Worm (Caenorhabditis elegans): ENCODE measurements around the gene aco-2.
A peak's percentile ranks its signal among the peaks of the same experiment; 100 is the strongest.

Gene aco-2

DNA sequence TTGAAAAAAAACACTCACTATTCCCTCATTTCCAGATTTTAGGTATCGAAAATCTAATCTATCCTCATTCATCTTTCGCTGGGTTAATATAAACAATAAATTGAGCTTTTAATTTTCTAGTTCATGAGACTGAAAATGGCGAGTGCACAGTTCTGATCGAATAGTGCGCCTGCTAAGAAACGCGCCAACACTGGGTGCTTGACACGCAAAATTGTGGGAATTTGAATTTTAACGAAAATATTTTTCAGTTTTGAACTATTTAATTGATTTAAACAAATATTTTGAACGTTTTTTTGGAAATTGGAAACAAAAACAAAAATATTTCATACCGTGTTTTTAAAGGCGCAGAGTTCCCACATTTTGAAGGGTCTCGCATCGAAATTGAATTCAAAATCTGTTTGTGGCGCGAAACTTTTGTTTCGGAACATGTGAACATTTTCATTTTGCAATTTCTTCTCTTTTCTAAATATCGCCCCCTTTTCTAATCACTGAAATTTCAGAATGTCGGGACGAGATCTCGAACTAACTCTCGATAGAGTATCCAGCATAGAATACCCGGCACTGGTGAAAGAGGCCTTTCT lies 44.9 kb upstream of the aco-2 start, which contains the start of the genes C29E4.13 and npp-15 (continued):
- peak; percentile 55 for TF ChIP-seq lin-54 (GFP tag; optimal IDR thresholded peaks at IDR 0.05)
- TF ChIP-seq B0035.1 (tag; optimal IDR thresholded peaks at IDR 0.05): no peak
- no peak for TF ChIP-seq ztf-28 (GFP tag; IDR thresholded peaks at IDR 0.05)
- TF ChIP-seq snpc-1.1 (tag; optimal IDR thresholded peaks at IDR 0.05; ENCODE audit: insufficient read depth): no peak
- no peak for TF ChIP-seq B0019.2 (GFP tag; conservative IDR thresholded peaks at IDR 0.05)
- no peak for TF ChIP-seq ekl-4 (GFP tag; IDR thresholded peaks at IDR 0.05)

DNA sequence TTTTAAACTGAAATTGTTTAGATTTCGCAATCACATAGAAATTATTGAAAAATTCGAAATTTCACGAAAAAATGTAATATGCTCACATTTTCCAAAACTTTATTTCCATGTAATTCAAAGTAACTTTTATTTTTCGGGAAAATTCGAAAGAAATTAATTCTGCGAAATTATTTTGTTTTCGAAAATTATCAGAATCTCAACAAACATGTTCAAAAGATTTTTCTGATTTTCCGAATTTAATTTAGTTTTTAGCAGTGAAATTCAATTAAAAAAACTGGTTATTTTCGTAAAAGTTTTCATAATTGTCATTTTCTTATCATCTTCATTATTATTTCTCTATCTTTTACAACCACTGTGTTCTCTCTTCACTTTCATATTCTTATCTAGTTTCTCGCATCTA lies 40.3 kb upstream of the aco-2 start, which contains the start of gene ran-2:
TSS of gene ran-2 (plus strand) at position 301 of the 400 bp plus-strand sequence.
- TF ChIP-seq cebp-1 (GFP tag; IDR thresholded peaks at IDR 0.05) (no peak), cebp-1 (tag; optimal IDR thresholded peaks at IDR 0.05) (peak; percentile 85), K12H6.12 (tag; optimal IDR thresholded peaks at IDR 0.05) (no peak), hsf-1 (GFP tag; IDR thresholded peaks at IDR 0.05) (no peak), ztf-28 (GFP tag; IDR thresholded peaks at IDR 0.05) (no peak)

DNA sequence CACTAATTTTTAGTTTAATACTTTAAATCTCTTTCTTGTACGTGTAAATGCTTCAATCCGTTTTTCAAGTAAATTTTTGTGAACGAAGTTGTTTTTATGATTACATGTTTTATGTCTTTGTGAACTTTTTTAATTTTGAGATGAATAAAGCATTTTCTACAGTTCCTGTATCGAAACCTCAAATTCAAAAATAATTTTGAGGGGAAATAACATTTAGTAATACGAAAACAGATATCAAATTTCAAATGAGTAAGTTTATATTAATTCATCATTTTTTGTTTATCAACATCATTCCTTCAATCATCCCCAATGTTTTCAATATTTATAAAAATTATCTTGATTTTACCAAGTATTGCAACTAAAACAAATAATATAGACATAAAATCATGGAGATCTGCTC lies 36.0 kb upstream of the aco-2 start, which contains the start of gene C29E4.10:
TSS of gene C29E4.10 (plus strand) at position 301 of the 400 bp plus-strand sequence.
- TF ChIP-seq lin-26 (GFP tag; IDR thresholded peaks at IDR 0.05) (no peak), tlf-1 (GFP tag; optimal IDR thresholded peaks at IDR 0.05) (no peak), lir-1 (GFP tag; conservative IDR thresholded peaks at IDR 0.05) (no peak), sdz-38 (tag; optimal IDR thresholded peaks at IDR 0.05) (no peak), zfh-2 (GFP tag; conservative IDR thresholded peaks at IDR 0.05) (no peak)

ce11 chrIII:7940819-7941218 lies 32.7 kb upstream of the aco-2 start, which contains the start of gene C29E4.12:
TSS of gene C29E4.12 (plus strand) at chrIII:7941151.
- TF ChIP-seq madf-8 (GFP tag; conservative IDR thresholded peaks at IDR 0.05): no peak
- peak; percentile 99 for TF ChIP-seq attf-3 (GFP tag; conservative IDR thresholded peaks at IDR 0.05)
- TF ChIP-seq mxl-1 (tag; optimal IDR thresholded peaks at IDR 0.05): no peak
- TF ChIP-seq dox-1 (GFP tag; IDR thresholded peaks at IDR 0.05): no peak
- TF ChIP-seq nhr-90 (tag; optimal IDR thresholded peaks at IDR 0.05): no peak
- TF ChIP-seq ceh-27 (GFP tag; optimal IDR thresholded peaks at IDR 0.05): no peak
- TF ChIP-seq Y79H2A.3 (GFP tag; conservative IDR thresholded peaks at IDR 0.05): no peak
- no peak for TF ChIP-seq nfyb-1 (GFP tag; IDR thresholded peaks at IDR 0.05)
- TF ChIP-seq F33H1.4 (GFP tag; IDR thresholded peaks at IDR 0.05): no peak; the same call in 1 of the 2 replicates
- peak; percentile 58 for TF ChIP-seq mcd-1 (GFP tag; IDR thresholded peaks at IDR 0.05)
- TF ChIP-seq dpff-1 (tag; optimal IDR thresholded peaks at IDR 0.05): no peak
- TF ChIP-seq snpc-1.1 (tag; optimal IDR thresholded peaks at IDR 0.05; ENCODE audit: insufficient read depth): no peak
- TF ChIP-seq T26A5.8 (tag; optimal IDR thresholded peaks at IDR 0.05): no peak
- no peak for TF ChIP-seq ztf-25 (GFP tag; IDR thresholded peaks at IDR 0.05)
- TF ChIP-seq ztf-3 (GFP tag; optimal IDR thresholded peaks at IDR 0.05): no peak
- TF ChIP-seq sptf-2 (GFP tag; optimal IDR thresholded peaks at IDR 0.05): no peak
- TF ChIP-seq C17E4.6 (GFP tag; IDR thresholded peaks at IDR 0.05): no peak
- no peak for TF ChIP-seq let-607 (tag; optimal IDR thresholded peaks at IDR 0.05)
- no peak for TF ChIP-seq pha-4 (tag; optimal IDR thresholded peaks at IDR 0.05)
- TF ChIP-seq ztf-22 (GFP tag; optimal IDR thresholded peaks at IDR 0.05): no peak
- no peak for TF ChIP-seq Y67H2A.10 (GFP tag; conservative IDR thresholded peaks at IDR 0.05)
- TF ChIP-seq aptf-2 (GFP tag; conservative IDR thresholded peaks at IDR 0.05): no peak
- TF ChIP-seq lsl-1 (GFP tag; optimal IDR thresholded peaks at IDR 0.05): peak; percentile 5
- peak; percentile 74 for TF ChIP-seq attf-5 (GFP tag; optimal IDR thresholded peaks at IDR 0.05)
- TF ChIP-seq egl-44 (GFP tag; IDR thresholded peaks at IDR 0.05): no peak
- peak; percentile 78 for TF ChIP-seq efl-1 (GFP tag; optimal IDR thresholded peaks at IDR 0.05)
- no peak for TF ChIP-seq madf-3 (GFP tag; IDR thresholded peaks at IDR 0.05)
- TF ChIP-seq chd-7 (tag; optimal IDR thresholded peaks at IDR 0.05): no peak
- no peak for TF ChIP-seq die-1 (tag; optimal IDR thresholded peaks at IDR 0.05)
- TF ChIP-seq nhr-179 (tag; optimal IDR thresholded peaks at IDR 0.05): no peak

Measured in whole organism, young adult.